Fruit fly (Drosophila melanogaster) whole organism, embryonic: Measurements from ENCODE around the gene CG15548.

Source experiments
- Bgb ChIP-seq: fragments of 200-800 bp; sonication (Bioruptor generic); IDR thresholded peaks from 2 replicates; pipeline ENCODE4 v1.3.6; 2022; ENCODE audit warnings: missing biosample characterization, missing genetic modification characterization; ENCODE audit not compliant: partially characterized antibody
- CG11560 ChIP-seq: fragments of 200-800 bp; sonication (Bioruptor generic); IDR thresholded peaks from 3 replicates; pipeline ENCODE4 v1.3.6; 2022; ENCODE audit warnings: missing biosample characterization, missing genetic modification characterization
- CG11696 ChIP-seq: fragments of 200-800 bp; sonication (Bioruptor generic); IDR thresholded peaks from 2 replicates; pipeline ENCODE4 v1.3.6; 2022; ENCODE audit warnings: missing biosample characterization, missing genetic modification characterization
- CG14860 ChIP-seq: fragments of 200-800 bp; sonication (Bioruptor generic); IDR thresholded peaks from 3 replicates; pipeline ENCODE4 v1.3.6; 2022; ENCODE audit warnings: missing biosample characterization, missing genetic modification characterization; ENCODE audit not compliant: partially characterized antibody
- CG1832 ChIP-seq: fragments of 200-800 bp; sonication (Bioruptor generic); optimal IDR thresholded peaks from 2 replicates; lab custom pipeline; 2017; ENCODE audit warnings: missing biosample characterization, mild to moderate bottlenecking, missing genetic modification characterization, inconsistent platforms
- CG2199 ChIP-seq: fragments of 200-800 bp; sonication (Bioruptor generic); IDR thresholded peaks from 3 replicates; pipeline ENCODE4 v1.3.6; 2022; ENCODE audit warnings: missing biosample characterization, missing genetic modification characterization
- CG30020 ChIP-seq: fragments of 200-800 bp; optimal IDR thresholded peaks from 2 replicates; lab custom pipeline; 2019; ENCODE audit warnings: missing biosample characterization, mild to moderate bottlenecking, missing genetic modification characterization, moderate library complexity
- CG32532 ChIP-seq: fragments of 200-800 bp; sonication (Bioruptor generic); IDR thresholded peaks from 2 replicates; pipeline ENCODE4 v1.3.6; 2022; ENCODE audit warnings: missing biosample characterization, missing genetic modification characterization
- CG32767 ChIP-seq: fragments of 200-800 bp; sonication (Bioruptor generic); IDR thresholded peaks from 2 replicates; pipeline ENCODE4 v1.3.6; 2022; ENCODE audit warnings: missing biosample characterization, missing genetic modification characterization
- CG33557 ChIP-seq: fragments of 200-800 bp; sonication (Bioruptor generic); optimal IDR thresholded peaks from 2 replicates; lab custom pipeline; 2019; ENCODE audit warnings: missing biosample characterization, mild to moderate bottlenecking, missing genetic modification characterization, moderate library complexity
- CG34224 ChIP-seq: fragments of 200-800 bp; sonication (Bioruptor generic); IDR thresholded peaks from 3 replicates; pipeline ENCODE4 v1.3.6; 2022; ENCODE audit warnings: missing biosample characterization, missing genetic modification characterization; ENCODE audit not compliant: partially characterized antibody
- CG3726 ChIP-seq: fragments of 200-800 bp; sonication (Bioruptor generic); IDR thresholded peaks from 3 replicates; pipeline ENCODE4, ENCODE4 v1.3.6; 2022; ENCODE audit warnings: missing biosample characterization, missing genetic modification characterization
- CG43689 ChIP-seq: fragments of 200-800 bp; sonication (Bioruptor generic); IDR thresholded peaks from 2 replicates; pipeline ENCODE4 v1.3.6; 2022; ENCODE audit warnings: missing biosample characterization, missing genetic modification characterization
- CG8089 ChIP-seq: fragments of 200-800 bp; sonication (Bioruptor generic); optimal IDR thresholded peaks from 3 replicates; lab custom pipeline; 2016; ENCODE audit warnings: missing biosample characterization, missing genetic modification characterization
- CG8478 ChIP-seq: fragments of >200 bp; optimal IDR thresholded peaks from 2 replicates; lab custom pipeline; 2018
- CG8944 ChIP-seq: fragments of 200-800 bp; sonication (Bioruptor generic); optimal IDR thresholded peaks from 3 replicates; lab custom pipeline; 2016; ENCODE audit warnings: missing biosample characterization, missing genetic modification characterization
- CG9609 ChIP-seq: fragments of 200-800 bp; sonication (Bioruptor generic); optimal IDR thresholded peaks from 3 replicates; lab custom pipeline; 2016; ENCODE audit warnings: missing biosample characterization, missing genetic modification characterization
- CoRest ChIP-seq: fragments of 200-800 bp; sonication (Bioruptor generic); optimal IDR thresholded peaks from 3 replicates; lab custom pipeline; 2018; ENCODE audit warnings: missing biosample characterization, mild to moderate bottlenecking, missing genetic modification characterization, moderate library complexity
- Doc2 ChIP-seq: fragments of 200-800 bp; sonication (Bioruptor generic); IDR thresholded peaks from 2 replicates; pipeline ENCODE4 v1.3.6; 2022; ENCODE audit warnings: missing biosample characterization, missing genetic modification characterization
- Fer1 ChIP-seq: fragments of 200-800 bp; sonication (Bioruptor generic); optimal IDR thresholded peaks from 2 replicates; lab custom pipeline; 2017; ENCODE audit warnings: missing biosample characterization, mild to moderate bottlenecking, missing genetic modification characterization
- Fer3 ChIP-seq: fragments of 200-800 bp; sonication (Bioruptor generic); optimal IDR thresholded peaks from 2 replicates; lab custom pipeline; 2018; ENCODE audit warnings: missing biosample characterization, mild to moderate bottlenecking, missing genetic modification characterization, moderate library complexity
- Kr ChIP-seq: fragments of 200-800 bp; sonication (Bioruptor generic); optimal IDR thresholded peaks from 2 replicates; lab custom pipeline; 2017; ENCODE audit warnings: missing biosample characterization, mild to moderate bottlenecking, missing genetic modification characterization
- Mad ChIP-seq: fragments of 200-800 bp; sonication (Bioruptor generic); optimal IDR thresholded peaks from 2 replicates; lab custom pipeline; 2016; ENCODE audit warnings: missing biosample characterization, missing genetic modification characterization
- Six4 ChIP-seq: fragments of 200-800 bp; sonication (Bioruptor generic); optimal IDR thresholded peaks from 2 replicates; lab custom pipeline; 2016; ENCODE audit warnings: missing biosample characterization, missing genetic modification characterization
- Ssrp ChIP-seq: fragments of 200-800 bp; sonication (Bioruptor generic); optimal IDR thresholded peaks from 2 replicates; lab custom pipeline; 2018; ENCODE audit warnings: missing biosample characterization, mild to moderate bottlenecking, missing genetic modification characterization, moderate library complexity
- Stat92E ChIP-seq, 3 experiments: fragments of >200 bp in 2 of 3; fragments of 200-800 bp in 1 of 3; sonication (Bioruptor generic) in 1 of 3; optimal IDR thresholded peaks; 2 replicates each; lab custom pipeline; 2017 to 2019; ENCODE audit warnings: missing biosample characterization in 3 of 3, missing genetic modification characterization in 3 of 3, mild to moderate bottlenecking in 1 of 3, moderate library complexity in 1 of 3
- amos ChIP-seq: fragments of 200-800 bp; sonication (Bioruptor generic); IDR thresholded peaks from 2 replicates; pipeline ENCODE4 v1.3.6; 2022; ENCODE audit warnings: missing biosample characterization, missing genetic modification characterization; ENCODE audit not compliant: partially characterized antibody
- aop ChIP-seq: fragments of 200-800 bp; sonication (Bioruptor generic); IDR thresholded peaks from 2 replicates; pipeline ENCODE4 v1.3.6; 2022; ENCODE audit warnings: missing biosample characterization, missing genetic modification characterization
- bcd ChIP-seq: fragments of 200-800 bp; sonication (Bioruptor generic); optimal IDR thresholded peaks from 2 replicates; lab custom pipeline; 2017; ENCODE audit warnings: missing biosample characterization, mild to moderate bottlenecking, missing genetic modification characterization
- caup ChIP-seq: fragments of 200-800 bp; sonication (Bioruptor generic); optimal IDR thresholded peaks from 3 replicates; lab custom pipeline; 2017; ENCODE audit warnings: missing biosample characterization, mild to moderate bottlenecking, missing genetic modification characterization, moderate library complexity; ENCODE audit not compliant: severe bottlenecking
- ci ChIP-seq: fragments of 200-800 bp; sonication (Bioruptor generic); IDR thresholded peaks from 3 replicates; pipeline ENCODE4 v1.3.6; 2022; ENCODE audit warnings: missing biosample characterization, missing genetic modification characterization
- da ChIP-seq: fragments of 200-800 bp; sonication (Bioruptor generic); optimal IDR thresholded peaks from 2 replicates; lab custom pipeline; 2016; ENCODE audit warnings: missing biosample characterization, missing genetic modification characterization
- dmrt11E ChIP-seq: fragments of 200-800 bp; sonication (Bioruptor generic); optimal IDR thresholded peaks from 3 replicates; lab custom pipeline; 2018; ENCODE audit warnings: missing biosample characterization, mild to moderate bottlenecking, missing genetic modification characterization, moderate library complexity
- dpn ChIP-seq, 2 experiments: fragments of 200-800 bp; sonication (Bioruptor generic); optimal IDR thresholded peaks; 3 replicates each; lab custom pipeline; 2016; ENCODE audit warnings: missing biosample characterization in 2 of 2, missing genetic modification characterization in 2 of 2
- ftz-f1 ChIP-seq: fragments of 200-800 bp; sonication (Bioruptor generic); optimal IDR thresholded peaks from 2 replicates; lab custom pipeline; 2016; ENCODE audit warnings: missing biosample characterization, missing genetic modification characterization
- gcm2 ChIP-seq: fragments of 200-800 bp; sonication (Bioruptor generic); optimal IDR thresholded peaks from 2 replicates; lab custom pipeline; 2016; ENCODE audit warnings: missing biosample characterization, missing genetic modification characterization
- gro ChIP-seq: fragments of 200-800 bp; sonication (Bioruptor generic); optimal IDR thresholded peaks from 2 replicates; lab custom pipeline; 2016; ENCODE audit warnings: missing biosample characterization, missing genetic modification characterization
- h ChIP-seq: fragments of >200 bp; optimal IDR thresholded peaks from 2 replicates; lab custom pipeline; 2017
- knrl ChIP-seq: fragments of 200-800 bp; sonication (Bioruptor generic); IDR thresholded peaks from 3 replicates; pipeline ENCODE4 v1.3.6; 2022; ENCODE audit warnings: missing biosample characterization, missing genetic modification characterization; ENCODE audit not compliant: partially characterized antibody
- org-1 ChIP-seq: fragments of 200-800 bp; sonication (Bioruptor generic); optimal IDR thresholded peaks from 2 replicates; lab custom pipeline; 2017; ENCODE audit warnings: missing biosample characterization, missing genetic modification characterization
- phol ChIP-seq: fragments of 200-800 bp; sonication (Bioruptor generic); optimal IDR thresholded peaks from 3 replicates; lab custom pipeline; 2018; ENCODE audit warnings: missing biosample characterization, mild to moderate bottlenecking, missing genetic modification characterization, moderate library complexity
- prd ChIP-seq, 3 experiments: fragments of >200 bp in 2 of 3; fragments of 200-800 bp in 1 of 3; sonication (Bioruptor generic) in 1 of 3; optimal IDR thresholded peaks in 2 of 3; IDR thresholded peaks in 1 of 3; 2 replicates in 2 of 3; 3 replicates in 1 of 3; pipeline versions ENCODE4 v1.3.6 to Lab custom; 2017 to 2022; ENCODE audit warnings: missing biosample characterization in 1 of 3, missing genetic modification characterization in 1 of 3
- rib ChIP-seq: fragments of 200-800 bp; sonication (Bioruptor generic); IDR thresholded peaks from 2 replicates; pipeline ENCODE4 v1.3.6; 2022; ENCODE audit warnings: missing biosample characterization, missing genetic modification characterization
- sd ChIP-seq: fragments of 200-800 bp; sonication (Bioruptor generic); optimal IDR thresholded peaks from 3 replicates; lab custom pipeline; 2018; ENCODE audit warnings: missing biosample characterization, mild to moderate bottlenecking, missing genetic modification characterization, moderate library complexity
- sens ChIP-seq: fragments of 200-800 bp; sonication (Bioruptor generic); peaks from one replicate; lab custom pipeline; 2016; ENCODE audit warnings: missing biosample characterization, missing genetic modification characterization
- slbo ChIP-seq: fragments of 200-800 bp; sonication (Bioruptor generic); IDR thresholded peaks from 2 replicates; pipeline ENCODE4 v1.3.6; 2022; ENCODE audit warnings: missing biosample characterization, missing genetic modification characterization
- tna ChIP-seq: fragments of 200-800 bp; sonication (Bioruptor generic); IDR thresholded peaks from 2 replicates; pipeline ENCODE4 v1.3.6; 2022; ENCODE audit warnings: missing biosample characterization, missing genetic modification characterization; ENCODE audit not compliant: partially characterized antibody
- unc-4 ChIP-seq: fragments of 200-800 bp; sonication (Bioruptor generic); IDR thresholded peaks from 2 replicates; pipeline ENCODE4 v1.3.6; 2022; ENCODE audit warnings: missing biosample characterization, missing genetic modification characterization; ENCODE audit not compliant: partially characterized antibody
- zen ChIP-seq: fragments of 200-800 bp; sonication (Bioruptor generic); optimal IDR thresholded peaks from 3 replicates; lab custom pipeline; 2018; ENCODE audit warnings: missing biosample characterization, mild to moderate bottlenecking, missing genetic modification characterization, moderate library complexity
- zf30C ChIP-seq: fragments of 200-800 bp; sonication (Bioruptor generic); optimal IDR thresholded peaks from 3 replicates; lab custom pipeline; 2018; ENCODE audit warnings: missing biosample characterization, mild to moderate bottlenecking, missing genetic modification characterization

Gene CG15548

dm6 chr3R:30912402-30912801 lies 47.1 kb upstream of the CG15548 start, which contains the start of gene Ptx1:
TSS of gene Ptx1 (plus strand) at chr3R:30912754.
- no peak for TF ChIP-seq h (lab: Kevin White, UChicago)
- TF ChIP-seq Stat92E (GFP tag; optimal IDR thresholded peaks at IDR 0.05; lab: Kevin White, UChicago), result peak in 1 of 3 experiments; percentile 47
- TF ChIP-seq CG30020, result no peak
- peak; percentile 100 for TF ChIP-seq CG1832
- no peak for TF ChIP-seq dpn (GFP tag; optimal IDR thresholded peaks at IDR 0.05; lab: Kevin White, UChicago)
- no peak for TF ChIP-seq org-1 (GFP tag; lab: Kevin White, UChicago)
- peak; percentile 34; the same call in 1 of the 2 replicates for TF ChIP-seq unc-4 (GFP tag; lab: Robert Waterston, UW)
- TF ChIP-seq Fer1, result peak; percentile 46
- peak; percentile 55 for TF ChIP-seq Bgb
- TF ChIP-seq sens (GFP tag; lab: Kevin White, UChicago), result peak; percentile 63
- TF ChIP-seq CG8089, result no peak
- TF ChIP-seq CG3726 (GFP tag; lab: Robert Waterston, UW), result no peak
- TF ChIP-seq sd (tag; lab: Kevin White, UChicago), result peak; percentile 88
- peak; percentile 83; the same call in 1 of the 3 replicates for TF ChIP-seq CG2199 (GFP tag; lab: Robert Waterston, UW)
- TF ChIP-seq CG14860 (GFP tag; lab: Robert Waterston, UW), result peak; percentile 40; the same call in 1 of the 3 replicates
- TF ChIP-seq CG8944, result no peak
- peak; percentile 55; the same call in 2 of the 3 replicates for TF ChIP-seq knrl (GFP tag; lab: Robert Waterston, UW)
- TF ChIP-seq phol (tag; lab: Kevin White, UChicago), result peak; percentile 88
- peak; percentile 4; the same call in 1 of the 2 replicates for TF ChIP-seq slbo
- TF ChIP-seq amos (GFP tag; lab: Robert Waterston, UW), result peak; percentile 40; the same call in 1 of the 2 replicates
- peak; percentile 24 for TF ChIP-seq zen (tag; lab: Kevin White, UChicago)
- TF ChIP-seq Fer3 (tag; lab: Kevin White, UChicago), result no peak
- no peak for TF ChIP-seq da (GFP tag; lab: Kevin White, UChicago)
- peak; percentile 2 for TF ChIP-seq zf30C (GFP tag; lab: Kevin White, UChicago)
- TF ChIP-seq bcd (GFP tag; lab: Kevin White, UChicago), result no peak
- TF ChIP-seq tna (GFP tag; lab: Robert Waterston, UW), result peak; percentile 66
- no peak for TF ChIP-seq CG33557 (GFP tag; lab: Kevin White, UChicago)
- TF ChIP-seq Mad (GFP tag; lab: Kevin White, UChicago), result no peak
- TF ChIP-seq CG9609 (GFP tag; lab: Kevin White, UChicago), result no peak
- TF ChIP-seq CG43689 (GFP tag; lab: Robert Waterston, UW), result no peak
- TF ChIP-seq aop, result 0 out of 2 replicates have a peak, but pooled peaks have one; percentile 25
- peak; percentile 69 for TF ChIP-seq ftz-f1 (GFP tag; lab: Kevin White, UChicago)
- TF ChIP-seq Six4, result no peak
- no peak for TF ChIP-seq Ssrp
- TF ChIP-seq CG11696 (GFP tag; lab: Robert Waterston, UW), result no peak
- no peak for TF ChIP-seq gro (GFP tag; lab: Kevin White, UChicago)
- TF ChIP-seq rib (GFP tag; lab: Robert Waterston, UW), result 0 out of 2 replicates have a peak, but pooled peaks have one; percentile 31
- TF ChIP-seq Kr (GFP tag; lab: Kevin White, UChicago), result no peak
- peak; percentile 31; the same call in 1 of the 3 replicates for TF ChIP-seq ci (GFP tag; lab: Robert Waterston, UW)
- TF ChIP-seq gcm2 (GFP tag; lab: Kevin White, UChicago), result no peak
- TF ChIP-seq CG32767, result peak; percentile 62; the same call in 1 of the 2 replicates
- no peak for TF ChIP-seq CG11560 (tag; lab: Robert Waterston, UW)
- TF ChIP-seq CG8478, result peak; percentile 99
- TF ChIP-seq CG34224 (GFP tag; lab: Robert Waterston, UW), result peak; percentile 63; the same call in 1 of the 3 replicates
- no peak for TF ChIP-seq Doc2 (GFP tag; lab: Robert Waterston, UW)
- TF ChIP-seq dmrt11E (tag; lab: Kevin White, UChicago), result no peak
- TF ChIP-seq CoRest (tag; lab: Kevin White, UChicago), result peak; percentile 79
- no peak for TF ChIP-seq caup
- peak; percentile 35; the same call in 1 of the 2 replicates for TF ChIP-seq CG32532 (GFP tag; lab: Robert Waterston, UW)
- no peak for TF ChIP-seq prd (optimal IDR thresholded peaks at IDR 0.05; lab: Kevin White, UChicago)
- peak; percentile 36; the same call in 1 of the 3 replicates for TF ChIP-seq prd (GFP tag; IDR thresholded peaks at IDR 0.05; lab: Robert Waterston, UW)
